Worm (Caenorhabditis elegans) whole organism, late embryonic: Measurements from ENCODE around the gene tig-2.

Experiments
- C08G9.2 ChIP-seq: sonication (generic microtip); optimal IDR thresholded peaks from 2 replicates; lab custom pipeline; 2016; ENCODE audit warnings: mild to moderate bottlenecking, missing genetic modification characterization, moderate library complexity, missing compliant biosample characterization
- F13H6.1 ChIP-seq: sonication (generic microtip); optimal IDR thresholded peaks from 2 replicates; lab custom pipeline; 2016; ENCODE audit warnings: missing genetic modification characterization, missing compliant biosample characterization
- K02D7.2 ChIP-seq: sonication (generic microtip); optimal IDR thresholded peaks from 2 replicates; lab custom pipeline; 2017; ENCODE audit warnings: mild to moderate bottlenecking, missing genetic modification characterization, missing compliant biosample characterization
- K09A11.1 ChIP-seq: sonication (generic microtip); optimal IDR thresholded peaks from 2 replicates; lab custom pipeline; 2017; ENCODE audit warnings: antibody characterized with exemption, mild to moderate bottlenecking, missing genetic modification characterization, missing compliant biosample characterization; ENCODE audit not compliant: insufficient read depth
- ahr-1 ChIP-seq: sonication (generic microtip); optimal IDR thresholded peaks from 2 replicates; lab custom pipeline; 2016; ENCODE audit warnings: missing genetic modification characterization, missing compliant biosample characterization
- ama-1 ChIP-seq: fragments of 150-350 bp; optimal IDR thresholded peaks from 2 replicates; lab custom pipeline; 2014
- ceh-14 ChIP-seq: sonication (generic microtip); optimal IDR thresholded peaks from 2 replicates; lab custom pipeline; 2016; ENCODE audit warnings: missing genotype, missing genetic modification characterization, missing compliant biosample characterization
- ceh-18 ChIP-seq: sonication (generic microtip); optimal IDR thresholded peaks from 2 replicates; lab custom pipeline; 2016; ENCODE audit warnings: missing genetic modification characterization, missing compliant biosample characterization
- ceh-2 ChIP-seq: sonication (generic microtip); optimal IDR thresholded peaks from 2 replicates; lab custom pipeline; 2016; ENCODE audit warnings: missing genotype, missing genetic modification characterization, missing compliant biosample characterization
- ceh-24 ChIP-seq: sonication (generic microtip); optimal IDR thresholded peaks from 2 replicates; lab custom pipeline; 2016; ENCODE audit warnings: mild to moderate bottlenecking, missing genetic modification characterization, missing compliant biosample characterization
- ceh-34 ChIP-seq: sonication (generic microtip); optimal IDR thresholded peaks from 2 replicates; lab custom pipeline; 2016; ENCODE audit warnings: mild to moderate bottlenecking, missing genetic modification characterization, missing compliant biosample characterization
- ceh-6 ChIP-seq: fragments of 200-800 bp; sonication (Bioruptor generic); optimal IDR thresholded peaks from 2 replicates; lab custom pipeline; 2018; ENCODE audit warnings: mild to moderate bottlenecking, missing genetic modification characterization, missing compliant biosample characterization
- ceh-9 ChIP-seq: sonication (generic microtip); optimal IDR thresholded peaks from 2 replicates; lab custom pipeline; 2016; ENCODE audit warnings: mild to moderate bottlenecking, missing genetic modification characterization, inconsistent platforms, missing compliant biosample characterization
- che-1 ChIP-seq: sonication (generic microtip); optimal IDR thresholded peaks from 2 replicates; lab custom pipeline; 2016; ENCODE audit warnings: mild to moderate bottlenecking, missing genetic modification characterization, missing compliant biosample characterization
- dmd-4 ChIP-seq: sonication (generic microtip); optimal IDR thresholded peaks from 2 replicates; lab custom pipeline; 2016; ENCODE audit warnings: borderline replicate concordance, missing genetic modification characterization, missing compliant biosample characterization
- dve-1 ChIP-seq: sonication (generic microtip); optimal IDR thresholded peaks from 2 replicates; lab custom pipeline; 2017; ENCODE audit warnings: antibody characterized with exemption, mild to moderate bottlenecking, missing genetic modification characterization, missing compliant biosample characterization
- elt-4 ChIP-seq: sonication (generic microtip); optimal IDR thresholded peaks from 2 replicates; lab custom pipeline; 2016; ENCODE audit warnings: missing genetic modification characterization, missing compliant biosample characterization
- ets-4 ChIP-seq: sonication (generic microtip); optimal IDR thresholded peaks from 2 replicates; lab custom pipeline; 2016; ENCODE audit warnings: missing genetic modification characterization, missing compliant biosample characterization
- fkh-6 ChIP-seq: sonication (generic microtip); optimal IDR thresholded peaks from 2 replicates; lab custom pipeline; 2016; ENCODE audit warnings: missing genetic modification characterization, missing compliant biosample characterization
- gmeb-2 ChIP-seq: sonication (generic microtip); optimal IDR thresholded peaks from 2 replicates; lab custom pipeline; 2016; ENCODE audit warnings: missing genetic modification characterization, inconsistent platforms, missing compliant biosample characterization
- hlh-15 ChIP-seq: sonication (generic microtip); optimal IDR thresholded peaks from 2 replicates; lab custom pipeline; 2016; ENCODE audit warnings: missing genetic modification characterization, missing compliant biosample characterization
- hlh-30 ChIP-seq: sonication (generic microtip); optimal IDR thresholded peaks from 2 replicates; lab custom pipeline; 2017; ENCODE audit warnings: antibody characterized with exemption, missing genetic modification characterization, missing compliant biosample characterization; ENCODE audit not compliant: insufficient read depth
- hlh-6 ChIP-seq: sonication (generic microtip); optimal IDR thresholded peaks from 2 replicates; lab custom pipeline; 2016; ENCODE audit warnings: missing genotype, missing genetic modification characterization, missing compliant biosample characterization
- hlh-8 ChIP-seq: sonication (generic microtip); optimal IDR thresholded peaks from 2 replicates; lab custom pipeline; 2016; ENCODE audit warnings: missing genotype, missing genetic modification characterization, missing compliant biosample characterization
- nfya-1 ChIP-seq: sonication (generic microtip); optimal IDR thresholded peaks from 2 replicates; lab custom pipeline; 2017; ENCODE audit warnings: missing genetic modification characterization, mild to moderate bottlenecking, missing compliant biosample characterization, antibody characterized with exemption, moderate library complexity
- pax-1 ChIP-seq: fragments of 150-350 bp; optimal IDR thresholded peaks from 2 replicates; lab custom pipeline; 2014; ENCODE audit warnings: missing biosample characterization, missing genetic modification characterization
- pha-4 ChIP-seq: fragments of 150-350 bp; optimal IDR thresholded peaks from 2 replicates; lab custom pipeline; 2018; ENCODE audit warnings: missing biosample characterization, missing genetic modification reagents, missing genetic modification characterization
- ref-2 ChIP-seq: sonication (generic microtip); optimal IDR thresholded peaks from 2 replicates; lab custom pipeline; 2016; ENCODE audit warnings: missing genetic modification characterization, missing compliant biosample characterization
- sdc-2 ChIP-seq: sonication (generic microtip); optimal IDR thresholded peaks from 2 replicates; lab custom pipeline; 2016; ENCODE audit warnings: missing genotype, missing genetic modification characterization, missing compliant biosample characterization
- sox-4 ChIP-seq: sonication (generic microtip); optimal IDR thresholded peaks from 2 replicates; lab custom pipeline; 2017; ENCODE audit warnings: mild to moderate bottlenecking, missing genetic modification characterization, inconsistent platforms, missing compliant biosample characterization
- unc-42 ChIP-seq: sonication (generic microtip); optimal IDR thresholded peaks from 2 replicates; lab custom pipeline; 2016; ENCODE audit warnings: missing genotype, missing genetic modification characterization, missing compliant biosample characterization
- unc-86 ChIP-seq: sonication (generic microtip); optimal IDR thresholded peaks from 2 replicates; lab custom pipeline; 2016; ENCODE audit warnings: missing genetic modification characterization, missing compliant biosample characterization
- zip-5 ChIP-seq: sonication (generic microtip); optimal IDR thresholded peaks from 2 replicates; lab custom pipeline; 2016; ENCODE audit warnings: missing genetic modification characterization, missing compliant biosample characterization

Gene tig-2

ce11 chrV:4692382-4693281 lies 37.3 kb downstream of the tig-2 start, which contains the start of gene cpg-8:
TSS of gene cpg-8 (minus strand) at chrV:4692432.
- TF ChIP-seq ets-4 (tag; lab: Kevin White, UChicago) (no peak), ceh-2 (tag; lab: Kevin White, UChicago) (no peak)

ce11 chrV:4691657-4692056 lies 38.3 kb downstream of the tig-2 start:
- TF ChIP-seq pax-1 (tag; lab: Kevin White, UChicago) (no peak), unc-86 (no peak), ref-2 (tag; lab: Kevin White, UChicago) (no peak), ahr-1 (tag; lab: Kevin White, UChicago) (no peak), hlh-6 (tag; lab: Kevin White, UChicago) (no peak)

- TF ChIP-seq K02D7.2 (tag; lab: Kevin White, UChicago), result no peak
- no peak for TF ChIP-seq ceh-6 (GFP tag; lab: Kevin White, UChicago)
- no peak for TF ChIP-seq ceh-9 (tag; lab: Kevin White, UChicago)
- no peak for TF ChIP-seq elt-4 (tag; lab: Kevin White, UChicago)
- no peak for TF ChIP-seq unc-42 (tag; lab: Kevin White, UChicago)
- no peak for TF ChIP-seq sdc-2 (tag; lab: Kevin White, UChicago)
- TF ChIP-seq pha-4 (tag; lab: Kevin White, UChicago), result no peak
- TF ChIP-seq dmd-4 (tag; lab: Kevin White, UChicago), result no peak
- no peak for TF ChIP-seq fkh-6 (tag; lab: Kevin White, UChicago)
- TF ChIP-seq zip-5 (tag; lab: Kevin White, UChicago), result no peak
- no peak for TF ChIP-seq nfya-1 (tag; lab: Kevin White, UChicago)
- no peak for TF ChIP-seq ets-4 (tag; lab: Kevin White, UChicago)
- no peak for TF ChIP-seq che-1 (tag; lab: Kevin White, UChicago)
- no peak for TF ChIP-seq ama-1
- no peak for TF ChIP-seq ceh-18 (tag; lab: Kevin White, UChicago)
- TF ChIP-seq F13H6.1, result no peak
These were observed 40.7 kb downstream of the tig-2 start, which contains the start of gene K03B4.1 for ce11 chrV:4689234-4689633. TSS of gene K03B4.1 (plus strand) at chrV:4689330.

- TF ChIP-seq hlh-15 (tag; lab: Kevin White, UChicago) (no peak), gmeb-2 (tag; lab: Kevin White, UChicago) (no peak), ceh-9 (tag; lab: Kevin White, UChicago) (no peak)
These were observed 41.9 kb downstream of the tig-2 start, which contains the start of gene K03B4.2 for ce11 chrV:4687944-4688505. TSS of gene K03B4.2 (plus strand) at chrV:4687994.

ce11 chrV:4686680-4687470 lies 43.1 kb downstream of the tig-2 start, which contains the start of gene taf-10:
TSS of gene taf-10 (plus strand) at chrV:4687103.
- TF ChIP-seq hlh-8 (tag; lab: Kevin White, UChicago), result no peak
- peak; percentile 82 for TF ChIP-seq hlh-30 (tag; lab: Kevin White, UChicago)
- TF ChIP-seq nfya-1 (tag; lab: Kevin White, UChicago), result peak; percentile 33
- no peak for TF ChIP-seq ceh-34 (tag; lab: Kevin White, UChicago)
- no peak for TF ChIP-seq ceh-14 (tag; lab: Kevin White, UChicago)
- TF ChIP-seq, all 69 proteins: peak for 2

- TF ChIP-seq sox-4 (tag; lab: Kevin White, UChicago) (no peak), C08G9.2 (tag; lab: Kevin White, UChicago) (no peak), ahr-1 (tag; lab: Kevin White, UChicago) (no peak), ceh-24 (tag; lab: Kevin White, UChicago) (no peak), K09A11.1 (tag; lab: Kevin White, UChicago) (no peak), ref-2 (tag; lab: Kevin White, UChicago) (no peak), dve-1 (tag; lab: Kevin White, UChicago) (peak; percentile 74)
These were observed 45.8 kb downstream of the tig-2 start for ce11 chrV:4684137-4684536.
